Worm (Caenorhabditis elegans) whole organism, L1 larva: Measurements from ENCODE around the gene Y41G9A.17.

Experiments
- C16A3.4 ChIP-seq: fragments of 150-350 bp; optimal IDR thresholded peaks from 2 replicates; lab custom pipeline; 2014; ENCODE audit warnings: missing biosample characterization, missing genetic modification characterization
- aly-2 ChIP-seq: fragments of 150-350 bp; optimal IDR thresholded peaks from 2 replicates; lab custom pipeline; 2014; ENCODE audit warnings: missing biosample characterization, missing genetic modification characterization
- ama-1 ChIP-seq: fragments of 150-350 bp; optimal IDR thresholded peaks from 2 replicates; lab custom pipeline; 2014
- ceh-63 ChIP-seq: fragments of 200-800 bp; sonication (Bioruptor generic); optimal IDR thresholded peaks from 2 replicates; lab custom pipeline; 2018; ENCODE audit warnings: mild to moderate bottlenecking, missing genetic modification characterization, missing compliant biosample characterization
- ceh-82 ChIP-seq, 3 experiments: fragments of 150-350 bp in 1 of 3; sonication (generic microtip) in 2 of 3; optimal IDR thresholded peaks; 2 replicates each; lab custom pipeline; 2014 to 2017; ENCODE audit warnings: missing biosample characterization in 3 of 3, missing genetic modification characterization in 3 of 3
- dsc-1 ChIP-seq: sonication (generic microtip); optimal IDR thresholded peaks from 2 replicates; lab custom pipeline; 2016; ENCODE audit warnings: mild to moderate bottlenecking, missing genetic modification characterization, missing compliant biosample characterization
- efl-1 ChIP-seq, 4 experiments: fragments of 150-350 bp; optimal IDR thresholded peaks in 3 of 4; peaks in 1 of 4; 1 replicate in 1 of 4; 2 replicates in 3 of 4; lab custom pipeline; 2014; ENCODE audit warnings: missing biosample characterization in 2 of 4, missing genetic modification characterization in 2 of 4, missing genetic modification reagents in 2 of 4
- efl-3 ChIP-seq: fragments of 200-800 bp; sonication (Bioruptor generic); optimal IDR thresholded peaks from 2 replicates; lab custom pipeline; 2018; ENCODE audit warnings: mild to moderate bottlenecking, missing genetic modification characterization, missing compliant biosample characterization
- elt-2 ChIP-seq: sonication (generic microtip); optimal IDR thresholded peaks from 2 replicates; lab custom pipeline; 2016; ENCODE audit warnings: missing genetic modification characterization, mild to moderate bottlenecking, inconsistent platforms, missing compliant biosample characterization, missing genetic modification reagents
- ets-5 ChIP-seq: fragments of 200-800 bp; sonication (Bioruptor generic); IDR thresholded peaks from 2 replicates; pipeline ENCODE4 v1.3.6; 2022; ENCODE audit warnings: missing genetic modification characterization, missing compliant biosample characterization
- fkh-10 ChIP-seq: sonication (generic microtip); optimal IDR thresholded peaks from 2 replicates; lab custom pipeline; 2017; ENCODE audit warnings: missing biosample characterization, missing genetic modification reagents, missing genetic modification characterization
- fkh-4 ChIP-seq: sonication (generic microtip); optimal IDR thresholded peaks from 2 replicates; lab custom pipeline; 2016; ENCODE audit warnings: missing compliant biosample characterization, missing genetic modification characterization, borderline replicate concordance
- fkh-8 ChIP-seq: sonication (generic microtip); optimal IDR thresholded peaks from 2 replicates; lab custom pipeline; 2016; ENCODE audit warnings: mild to moderate bottlenecking, missing genetic modification characterization, missing compliant biosample characterization
- grh-1 ChIP-seq: fragments of 200-800 bp; sonication (Bioruptor generic); IDR thresholded peaks from 2 replicates; pipeline ENCODE4 v1.3.6; 2022; ENCODE audit warnings: missing genetic modification reagents, missing genetic modification characterization, missing compliant biosample characterization
- lin-35 ChIP-seq, 2 experiments: fragments of 150-350 bp; optimal IDR thresholded peaks; 2 replicates each; lab custom pipeline; 2014; ENCODE audit warnings: missing biosample characterization in 2 of 2, missing genetic modification characterization in 2 of 2, missing genetic modification reagents in 2 of 2
- lin-39 ChIP-seq: fragments of 150-350 bp; optimal IDR thresholded peaks from 2 replicates; lab custom pipeline; 2014; ENCODE audit warnings: missing biosample characterization, missing genetic modification reagents, missing genetic modification characterization
- lir-3 ChIP-seq: sonication (generic microtip); optimal IDR thresholded peaks from 2 replicates; lab custom pipeline; 2016; ENCODE audit warnings: mild to moderate bottlenecking, missing genetic modification characterization, moderate library complexity, missing compliant biosample characterization; ENCODE audit not compliant: poor library complexity
- mep-1 ChIP-seq: fragments of 150-350 bp; optimal IDR thresholded peaks from 2 replicates; lab custom pipeline; 2014; ENCODE audit warnings: missing biosample characterization, missing genetic modification characterization
- nhr-11 ChIP-seq: fragments of 150-350 bp; optimal IDR thresholded peaks from 2 replicates; lab custom pipeline; 2014; ENCODE audit warnings: missing biosample characterization, missing genetic modification characterization
- nhr-19 ChIP-seq: fragments of 200-800 bp; sonication (Bioruptor generic); conservative IDR thresholded peaks from 2 replicates; pipeline ENCODE4 v1.3.6; 2022; ENCODE audit warnings: missing genetic modification characterization, missing compliant biosample characterization
- nhr-237 ChIP-seq: fragments of 150-350 bp; optimal IDR thresholded peaks from 2 replicates; lab custom pipeline; 2014; ENCODE audit warnings: missing biosample characterization, missing genetic modification characterization
- nhr-28 ChIP-seq: fragments of 150-350 bp; optimal IDR thresholded peaks from 2 replicates; lab custom pipeline; 2014; ENCODE audit warnings: missing biosample characterization, missing genetic modification characterization
- nhr-71 ChIP-seq: sonication (generic microtip); optimal IDR thresholded peaks from 2 replicates; lab custom pipeline; 2016; ENCODE audit warnings: mild to moderate bottlenecking, missing genetic modification characterization, moderate library complexity, missing compliant biosample characterization
- nhr-76 ChIP-seq: sonication (generic microtip); optimal IDR thresholded peaks from 2 replicates; lab custom pipeline; 2017; ENCODE audit warnings: missing biosample characterization, missing genetic modification characterization
- nhr-85 ChIP-seq: sonication (generic microtip); peaks from one replicate; lab custom pipeline; 2016; ENCODE audit warnings: missing genetic modification characterization, inconsistent platforms, missing compliant biosample characterization
- rnt-1 ChIP-seq: sonication (generic microtip); optimal IDR thresholded peaks from 2 replicates; lab custom pipeline; 2016; ENCODE audit warnings: mild to moderate bottlenecking, missing genetic modification characterization, moderate library complexity, missing compliant biosample characterization
- skn-1 ChIP-seq: fragments of 150-350 bp; optimal IDR thresholded peaks from 2 replicates; lab custom pipeline; 2014; ENCODE audit warnings: missing biosample characterization, missing genetic modification characterization
- snpc-4 ChIP-seq: fragments of 150-350 bp; optimal IDR thresholded peaks from 2 replicates; lab custom pipeline; 2014; ENCODE audit warnings: missing biosample characterization, missing genetic modification characterization
- sox-4 ChIP-seq: sonication (generic microtip); optimal IDR thresholded peaks from 2 replicates; lab custom pipeline; 2016; ENCODE audit warnings: missing genetic modification characterization, missing compliant biosample characterization
- sup-37 ChIP-seq: fragments of 200-800 bp; sonication (Bioruptor generic); optimal IDR thresholded peaks from 2 replicates; lab custom pipeline; 2018; ENCODE audit warnings: mild to moderate bottlenecking, missing genetic modification characterization, missing compliant biosample characterization
- tbx-2 ChIP-seq: sonication (generic microtip); optimal IDR thresholded peaks from 2 replicates; lab custom pipeline; 2016; ENCODE audit warnings: missing genetic modification characterization, missing compliant biosample characterization
- unc-130 ChIP-seq: fragments of 150-350 bp; optimal IDR thresholded peaks from 2 replicates; lab custom pipeline; 2017; ENCODE audit warnings: missing biosample characterization, missing genetic modification characterization, inconsistent platforms
- unc-30 ChIP-seq: sonication (generic microtip); optimal IDR thresholded peaks from 2 replicates; lab custom pipeline; 2017; ENCODE audit warnings: missing biosample characterization, missing genetic modification characterization
- unc-86 ChIP-seq: sonication (generic microtip); optimal IDR thresholded peaks from 2 replicates; lab custom pipeline; 2016; ENCODE audit warnings: missing genetic modification characterization, missing compliant biosample characterization
- vab-15 ChIP-seq: sonication (generic microtip); optimal IDR thresholded peaks from 2 replicates; lab custom pipeline; 2017; ENCODE audit warnings: missing genotype, mild to moderate bottlenecking, missing genetic modification characterization, missing compliant biosample characterization
- ztf-4 ChIP-seq: fragments of 150-350 bp; optimal IDR thresholded peaks from 2 replicates; lab custom pipeline; 2014; ENCODE audit warnings: missing biosample characterization, missing genetic modification characterization

The Y41G9A.17 gene

ce11 chrX:2983996-2984395 lies 15.6 kb downstream of the Y41G9A.17 start, which contains the start of gene osm-5:
TSS of gene osm-5 (plus strand) at chrX:2984263.
- TF ChIP-seq nhr-19 (no peak), fkh-8 (tag; lab: Kevin White, UChicago) (peak; percentile 92), ztf-4 (tag; lab: Kevin White, UChicago) (no peak), efl-1 (optimal IDR thresholded peaks at IDR 0.05; lab: Kevin White, UChicago) (no peak), efl-1 (GFP tag; optimal IDR thresholded peaks at IDR 0.05 in 1 of 2; lab: Kevin White, UChicago) (peak in 1 of 2 experiments; percentile 45), nhr-11 (tag; lab: Kevin White, UChicago) (no peak), sox-4 (tag; lab: Kevin White, UChicago) (no peak), unc-30 (no peak), nhr-71 (tag; lab: Kevin White, UChicago) (peak; percentile 6)

ce11 chrX:2981715-2982114 lies 17.8 kb downstream of the Y41G9A.17 start, which contains the start of gene nspg-5:
TSS of gene nspg-5 (plus strand) at chrX:2982015.
- TF ChIP-seq lin-39 (tag; lab: Kevin White, UChicago) (no peak), ets-5 (GFP tag; lab: Robert Waterston, UW) (no peak), fkh-4 (tag; lab: Kevin White, UChicago) (no peak), sox-4 (tag; lab: Kevin White, UChicago) (no peak), mep-1 (tag; lab: Kevin White, UChicago) (no peak), unc-130 (tag; lab: Kevin White, UChicago) (no peak), vab-15 (tag; lab: Kevin White, UChicago) (no peak), C16A3.4 (tag; lab: Kevin White, UChicago) (no peak), ama-1 (no peak), fkh-10 (no peak), nhr-28 (tag; lab: Kevin White, UChicago) (no peak), sup-37 (GFP tag; lab: Kevin White, UChicago) (no peak), fkh-8 (tag; lab: Kevin White, UChicago) (no peak), lin-35 (GFP tag; optimal IDR thresholded peaks at IDR 0.05; lab: Kevin White, UChicago) (no peak), tbx-2 (tag; lab: Kevin White, UChicago) (no peak), nhr-237 (tag; lab: Kevin White, UChicago) (no peak), efl-3 (GFP tag; lab: Kevin White, UChicago) (no peak), aly-2 (tag; lab: Kevin White, UChicago) (no peak)

- no peak for TF ChIP-seq C16A3.4 (tag; lab: Kevin White, UChicago)
- TF ChIP-seq unc-30: no peak
- TF ChIP-seq snpc-4 (tag; lab: Kevin White, UChicago): no peak
- no peak for TF ChIP-seq fkh-10
- TF ChIP-seq nhr-76: no peak
- TF ChIP-seq ceh-82 (tag; optimal IDR thresholded peaks at IDR 0.05; lab: Kevin White, UChicago): no peak
- TF ChIP-seq skn-1 (tag; lab: Kevin White, UChicago): no peak
- TF ChIP-seq sox-4 (tag; lab: Kevin White, UChicago): no peak
- no peak for TF ChIP-seq unc-86 (tag; lab: Kevin White, UChicago)
- TF ChIP-seq efl-3 (GFP tag; lab: Kevin White, UChicago): no peak
- no peak for TF ChIP-seq aly-2 (tag; lab: Kevin White, UChicago)
Measured at ce11 chrX:2978100-2978499, 21.5 kb downstream of the Y41G9A.17 start.

DNA sequence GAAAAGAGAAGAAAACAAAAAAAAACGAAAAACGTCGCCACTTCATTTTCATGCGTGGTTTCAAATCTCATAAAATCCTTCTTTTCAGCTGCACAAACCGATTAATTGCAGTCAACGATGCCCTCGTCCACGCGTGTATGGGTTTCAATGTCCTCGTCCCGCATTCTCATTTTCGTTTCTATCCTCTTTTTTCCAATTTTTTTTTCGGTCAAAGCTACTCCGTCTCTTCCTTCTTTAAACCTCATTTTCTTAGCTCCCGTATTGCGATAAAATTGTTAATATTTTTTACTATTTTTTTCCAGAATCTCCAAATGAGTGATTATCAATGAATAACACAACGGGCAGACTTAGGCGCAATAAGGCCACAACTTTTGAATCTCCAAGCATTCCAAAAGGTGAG lies 23.4 kb downstream of the Y41G9A.17 start, which contains the start of gene aakg-3:
Gene aakg-3 (plus strand): TSS at position 301 of the 400 bp plus-strand sequence.
- no peak for TF ChIP-seq nhr-237 (tag; lab: Kevin White, UChicago)
- no peak for TF ChIP-seq elt-2 (tag; lab: Kevin White, UChicago)
- no peak for TF ChIP-seq grh-1 (GFP tag; lab: Robert Waterston, UW)
- no peak for TF ChIP-seq dsc-1
- no peak for TF ChIP-seq lir-3 (tag; lab: Kevin White, UChicago)
- TF ChIP-seq skn-1 (tag; lab: Kevin White, UChicago): no peak
- TF ChIP-seq ets-5 (GFP tag; lab: Robert Waterston, UW): no peak
- TF ChIP-seq nhr-85 (tag; lab: Kevin White, UChicago): no peak
- TF ChIP-seq unc-86 (tag; lab: Kevin White, UChicago): no peak
- TF ChIP-seq fkh-8 (tag; lab: Kevin White, UChicago): no peak
- no peak for TF ChIP-seq ceh-63 (GFP tag; lab: Kevin White, UChicago)
- no peak for TF ChIP-seq rnt-1 (tag; lab: Kevin White, UChicago)
